Worm (Caenorhabditis elegans) whole organism, L4 larva: Measurements from ENCODE around the gene acr-3.
A peak's percentile ranks its signal among the peaks of the same experiment; 100 is the strongest.

Source experiments
- F49E8.2 ChIP-seq: sonication (generic microtip); optimal IDR thresholded peaks from 2 replicates; lab custom pipeline; 2016; ENCODE audit warnings: missing compliant biosample characterization, mild to moderate bottlenecking, missing genetic modification characterization, borderline replicate concordance
- T26A8.4 ChIP-seq: fragments of 200-800 bp; sonication (Bioruptor generic); IDR thresholded peaks from 2 replicates; pipeline ENCODE4 v1.3.6; 2022; ENCODE audit warnings: missing genetic modification characterization, missing compliant biosample characterization
- Y105C5A.15 ChIP-seq: fragments of 200-800 bp; sonication (Bioruptor generic); IDR thresholded peaks from 2 replicates; pipeline ENCODE4 v1.3.6; 2022; ENCODE audit warnings: missing genetic modification characterization, missing compliant biosample characterization
- Y5F2A.4 ChIP-seq: fragments of 200-800 bp; sonication (Bioruptor generic); optimal IDR thresholded peaks from 2 replicates; lab custom pipeline; 2018; ENCODE audit warnings: mild to moderate bottlenecking, missing genetic modification characterization, missing compliant biosample characterization
- ZK546.5 ChIP-seq, 2 experiments: sonication (generic microtip); optimal IDR thresholded peaks; 2 replicates each; lab custom pipeline; 2017; ENCODE audit warnings: missing biosample characterization in 2 of 2, missing genetic modification characterization in 2 of 2
- attf-4 ChIP-seq: sonication (generic microtip); optimal IDR thresholded peaks from 3 replicates; lab custom pipeline; 2017; ENCODE audit warnings: missing biosample characterization, missing genetic modification characterization
- ceh-20 ChIP-seq: fragments of 200-800 bp; sonication (Bioruptor generic); IDR thresholded peaks from 2 replicates; pipeline ENCODE4 v1.3.6; 2022; ENCODE audit warnings: missing genetic modification reagents, missing genetic modification characterization, missing compliant biosample characterization
- ceh-32 ChIP-seq: sonication (generic microtip); optimal IDR thresholded peaks from 2 replicates; lab custom pipeline; 2016; ENCODE audit warnings: mild to moderate bottlenecking, missing genetic modification characterization, missing compliant biosample characterization; ENCODE audit not compliant: poor library complexity
- ceh-62 ChIP-seq: sonication (generic microtip); optimal IDR thresholded peaks from 2 replicates; lab custom pipeline; 2017; ENCODE audit warnings: missing biosample characterization, missing genetic modification characterization
- ctbp-1 ChIP-seq: fragments of 200-800 bp; sonication (Bioruptor generic); IDR thresholded peaks from 2 replicates; pipeline ENCODE4 v1.3.6; 2022; ENCODE audit warnings: missing genetic modification reagents, missing genetic modification characterization, missing compliant biosample characterization
- daf-12 ChIP-seq: fragments of 150-350 bp; optimal IDR thresholded peaks from 2 replicates; lab custom pipeline; 2014; ENCODE audit warnings: missing biosample characterization, missing genetic modification reagents, missing genetic modification characterization
- daf-16 ChIP-seq, 3 experiments: sonication (generic microtip); optimal IDR thresholded peaks; 2 replicates each; lab custom pipeline; 2016 to 2017; ENCODE audit warnings: missing genetic modification characterization in 3 of 3, missing genetic modification reagents in 3 of 3, mild to moderate bottlenecking in 2 of 3, missing compliant biosample characterization in 2 of 3, missing biosample characterization in 1 of 3, moderate library complexity in 1 of 3
- daf-19 ChIP-seq: fragments of 200-800 bp; sonication (Bioruptor generic); conservative IDR thresholded peaks from 2 replicates; pipeline ENCODE4 v1.3.6; 2022; ENCODE audit warnings: missing genetic modification characterization, missing compliant biosample characterization
- dmd-6 ChIP-seq: fragments of 200-800 bp; sonication (Bioruptor generic); IDR thresholded peaks from 2 replicates; pipeline ENCODE4 v1.3.6; 2022; ENCODE audit warnings: missing genetic modification reagents, missing genetic modification characterization, missing compliant biosample characterization
- dmd-9 ChIP-seq: fragments of 200-800 bp; sonication (Bioruptor generic); IDR thresholded peaks from 2 replicates; pipeline ENCODE4 v1.3.6; 2022; ENCODE audit warnings: missing genetic modification reagents, missing genetic modification characterization, missing compliant biosample characterization
- egl-27 ChIP-seq: sonication (generic microtip); optimal IDR thresholded peaks from 3 replicates; lab custom pipeline; 2017; ENCODE audit warnings: missing biosample characterization, missing genetic modification reagents, missing genetic modification characterization
- egl-43 ChIP-seq: fragments of 200-800 bp; sonication (Bioruptor generic); IDR thresholded peaks from 2 replicates; pipeline ENCODE4 v1.3.6; 2022; ENCODE audit warnings: missing genetic modification reagents, missing genetic modification characterization, missing compliant biosample characterization
- hif-1 ChIP-seq, 2 experiments: sonication (generic microtip); optimal IDR thresholded peaks; 2 replicates each; lab custom pipeline; 2016 to 2017; ENCODE audit warnings: missing compliant biosample characterization in 2 of 2, missing genetic modification characterization in 2 of 2, missing genetic modification reagents in 2 of 2, missing genotype in 2 of 2, mild to moderate bottlenecking in 1 of 2
- hlh-30 ChIP-seq: sonication (generic microtip); optimal IDR thresholded peaks from 2 replicates; lab custom pipeline; 2017; ENCODE audit warnings: antibody characterized with exemption, mild to moderate bottlenecking, missing genetic modification characterization, missing compliant biosample characterization; ENCODE audit not compliant: insufficient read depth
- hmg-1.1 ChIP-seq: fragments of 200-800 bp; sonication (Bioruptor generic); IDR thresholded peaks from 2 replicates; pipeline ENCODE4 v1.3.6; 2022; ENCODE audit warnings: missing genetic modification reagents, missing genetic modification characterization, missing compliant biosample characterization
- jun-1 ChIP-seq: fragments of 150-350 bp; optimal IDR thresholded peaks from 2 replicates; lab custom pipeline; 2014; ENCODE audit warnings: missing biosample characterization, missing genetic modification reagents, missing genetic modification characterization
- lin-1 ChIP-seq: fragments of 200-800 bp; sonication (Bioruptor generic); IDR thresholded peaks from 2 replicates; pipeline ENCODE4 v1.3.6; 2022; ENCODE audit warnings: missing genetic modification reagents, missing genetic modification characterization, missing compliant biosample characterization
- lin-13 ChIP-seq: fragments of 150-350 bp; optimal IDR thresholded peaks from 2 replicates; lab custom pipeline; 2014; ENCODE audit warnings: missing biosample characterization, missing genetic modification reagents, missing genetic modification characterization
- lin-29 ChIP-seq: fragments of 200-800 bp; sonication (Bioruptor generic); IDR thresholded peaks from 2 replicates; pipeline ENCODE4 v1.3.6; 2022; ENCODE audit warnings: missing genetic modification reagents, missing genetic modification characterization, missing compliant biosample characterization
- lin-39 ChIP-seq: fragments of 150-350 bp; optimal IDR thresholded peaks from 2 replicates; lab custom pipeline; 2014; ENCODE audit warnings: missing biosample characterization, missing genetic modification reagents, missing genetic modification characterization
- madf-5 ChIP-seq, 2 experiments: fragments of 200-800 bp; sonication (Bioruptor generic); IDR thresholded peaks; 2 replicates each; pipeline ENCODE4 v1.3.6; 2022; ENCODE audit warnings: missing compliant biosample characterization in 2 of 2, missing genetic modification characterization in 2 of 2
- madf-9 ChIP-seq: fragments of 200-800 bp; sonication (Bioruptor generic); conservative IDR thresholded peaks from 2 replicates; pipeline ENCODE4 v1.3.6; 2022; ENCODE audit warnings: missing genetic modification reagents, missing genetic modification characterization, missing compliant biosample characterization
- mdt-29 ChIP-seq: fragments of 200-800 bp; sonication (Bioruptor generic); IDR thresholded peaks from 2 replicates; pipeline ENCODE4 v1.3.6; 2022; ENCODE audit warnings: missing genetic modification reagents, missing genetic modification characterization, missing compliant biosample characterization
- nhr-237 ChIP-seq: sonication (generic microtip); optimal IDR thresholded peaks from 2 replicates; lab custom pipeline; 2017; ENCODE audit warnings: missing biosample characterization, missing genetic modification characterization
- nhr-25 ChIP-seq: sonication (generic microtip); optimal IDR thresholded peaks from 2 replicates; lab custom pipeline; 2017; ENCODE audit warnings: missing genetic modification characterization, mild to moderate bottlenecking, missing compliant biosample characterization, antibody characterized with exemption, moderate library complexity, borderline replicate concordance; ENCODE audit not compliant: insufficient read depth
- nhr-28 ChIP-seq: fragments of 150-350 bp; optimal IDR thresholded peaks from 2 replicates; lab custom pipeline; 2014; ENCODE audit warnings: missing biosample characterization, missing genetic modification characterization
- nhr-41 ChIP-seq: fragments of 200-800 bp; sonication (Bioruptor generic); IDR thresholded peaks from 2 replicates; pipeline ENCODE4 v1.3.6; 2022; ENCODE audit warnings: missing genetic modification reagents, missing genetic modification characterization, missing compliant biosample characterization
- nhr-42 ChIP-seq: fragments of 200-800 bp; sonication (Bioruptor generic); IDR thresholded peaks from 2 replicates; pipeline ENCODE4 v1.3.6; 2022; ENCODE audit warnings: missing genetic modification characterization, missing compliant biosample characterization
- nhr-48 ChIP-seq: sonication (generic microtip); optimal IDR thresholded peaks from 2 replicates; lab custom pipeline; 2016; ENCODE audit warnings: mild to moderate bottlenecking, missing genetic modification characterization, missing compliant biosample characterization
- nhr-6 ChIP-seq: fragments of 150-350 bp; optimal IDR thresholded peaks from 2 replicates; lab custom pipeline; 2014; ENCODE audit warnings: missing biosample characterization, missing genetic modification characterization
- nhr-77 ChIP-seq: fragments of 150-350 bp; optimal IDR thresholded peaks from 2 replicates; lab custom pipeline; 2014; ENCODE audit warnings: missing biosample characterization, missing genetic modification characterization
- pqm-1 ChIP-seq: sonication (generic microtip); optimal IDR thresholded peaks from 2 replicates; lab custom pipeline; 2017; ENCODE audit warnings: missing biosample characterization, missing genetic modification characterization
- rbr-2 ChIP-seq: sonication (generic microtip); optimal IDR thresholded peaks from 2 replicates; lab custom pipeline; 2016; ENCODE audit warnings: missing genotype, missing genetic modification characterization, missing compliant biosample characterization
- saeg-2 ChIP-seq: fragments of 200-800 bp; sonication (Bioruptor generic); IDR thresholded peaks from 2 replicates; pipeline ENCODE4 v1.3.6; 2022; ENCODE audit warnings: missing genetic modification reagents, missing genetic modification characterization, missing compliant biosample characterization
- set-16 ChIP-seq: fragments of 200-800 bp; sonication (Bioruptor generic); IDR thresholded peaks from 2 replicates; pipeline ENCODE4 v1.3.6; 2022; ENCODE audit warnings: missing genetic modification reagents, missing genetic modification characterization, missing compliant biosample characterization
- snpc-1.2 ChIP-seq: fragments of 200-800 bp; sonication (Bioruptor generic); IDR thresholded peaks from 2 replicates; pipeline ENCODE4 v1.3.6; 2022; ENCODE audit warnings: missing genetic modification reagents, missing genetic modification characterization, missing compliant biosample characterization
- spr-1 ChIP-seq: sonication (generic microtip); optimal IDR thresholded peaks from 2 replicates; lab custom pipeline; 2016; ENCODE audit warnings: mild to moderate bottlenecking, missing genetic modification characterization, missing compliant biosample characterization
- spr-3 ChIP-seq: fragments of 200-800 bp; sonication (Bioruptor generic); optimal IDR thresholded peaks from 2 replicates; lab custom pipeline; 2018; ENCODE audit warnings: mild to moderate bottlenecking, missing genetic modification characterization, missing compliant biosample characterization
- tra-1 ChIP-seq: fragments of 200-800 bp; sonication (Bioruptor generic); IDR thresholded peaks from 2 replicates; pipeline ENCODE4 v1.3.6; 2022; ENCODE audit warnings: missing genetic modification reagents, missing genetic modification characterization, missing compliant biosample characterization
- unc-62 ChIP-seq, 3 experiments: fragments of 150-350 bp in 1 of 3; sonication (generic microtip); optimal IDR thresholded peaks in 2 of 3; peaks in 1 of 3; 1 replicate in 1 of 3; 2 replicates in 2 of 3; lab custom pipeline; 2014 to 2017; ENCODE audit warnings: missing biosample characterization in 3 of 3, missing genetic modification characterization in 3 of 3, missing genetic modification reagents in 3 of 3, missing genotype in 1 of 3
- vab-7 ChIP-seq: fragments of 200-800 bp; sonication (Bioruptor generic); IDR thresholded peaks from 2 replicates; pipeline ENCODE4 v1.3.6; 2022; ENCODE audit warnings: missing genetic modification reagents, missing genetic modification characterization, missing compliant biosample characterization
- zfp-3 ChIP-seq: fragments of 200-800 bp; sonication (Bioruptor generic); conservative IDR thresholded peaks from 2 replicates; pipeline ENCODE4 v1.3.6; 2022; ENCODE audit warnings: missing genetic modification reagents, missing genetic modification characterization, missing compliant biosample characterization
- zip-11 ChIP-seq: fragments of 200-800 bp; sonication (Bioruptor generic); IDR thresholded peaks from 2 replicates; pipeline ENCODE4 v1.3.6; 2022; ENCODE audit warnings: missing genetic modification characterization, missing compliant biosample characterization

Gene acr-3

DNA sequence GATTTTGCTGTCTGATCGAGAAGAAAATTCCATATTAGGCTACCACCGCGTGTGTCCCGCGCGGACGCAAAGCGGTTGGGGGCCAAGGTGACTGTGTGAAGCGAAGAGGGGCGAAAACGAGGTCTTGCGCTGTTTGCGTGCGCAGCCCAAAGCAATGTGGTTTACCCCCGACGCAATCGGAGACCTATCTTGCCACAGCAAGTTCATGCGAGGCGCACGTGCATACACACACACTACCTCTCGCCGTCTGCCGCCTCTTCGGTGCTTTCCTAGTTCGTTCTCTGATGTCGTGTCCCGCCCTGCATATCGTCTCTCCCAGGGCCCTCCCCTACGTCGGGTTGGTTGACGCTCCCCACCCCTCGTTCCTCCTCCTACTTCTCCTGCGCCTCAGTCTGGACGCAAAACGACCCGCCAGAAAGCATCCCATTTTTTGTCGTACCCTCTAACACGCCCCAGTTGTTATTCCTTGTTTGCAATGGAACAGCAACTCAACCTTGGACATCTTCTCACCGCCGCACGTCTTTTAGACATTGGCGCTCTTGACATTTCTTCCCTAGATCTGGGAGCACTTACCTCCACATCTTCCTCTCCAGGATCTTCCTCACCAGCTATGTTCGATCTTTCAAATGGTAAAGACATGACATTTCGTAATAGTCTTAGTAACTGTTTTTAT is 32.8 kb downstream of the acr-3 start, which contains the start of gene mdl-1:
mdl-1 (plus strand) TSS at position 341 of the 673 bp plus-strand sequence.
- peak; percentile 68; the same call in 1 of the 2 replicates for TF ChIP-seq lin-29 (GFP tag; lab: Robert Waterston, UW)
- peak in 1 of 2 experiments; percentile 100 for TF ChIP-seq unc-62 (GFP tag; optimal IDR thresholded peaks at IDR 0.05 in 1 of 2; lab: Kevin White, UChicago)
- no peak for TF ChIP-seq unc-62 (tag; optimal IDR thresholded peaks at IDR 0.05; lab: Kevin White, UChicago)
- peak; percentile 90 for TF ChIP-seq mdt-29 (GFP tag; lab: Robert Waterston, UW)
- peak; percentile 95 for TF ChIP-seq ceh-20 (GFP tag; lab: Robert Waterston, UW)
- no peak for TF ChIP-seq ZK546.5 (tag; optimal IDR thresholded peaks at IDR 0.05; lab: Kevin White, UChicago)
- TF ChIP-seq hmg-1.1 (GFP tag; lab: Robert Waterston, UW): peak; percentile 90
- no peak for TF ChIP-seq nhr-41 (GFP tag; lab: Robert Waterston, UW)
- peak; percentile 96 for TF ChIP-seq nhr-25 (tag; lab: Kevin White, UChicago)
- TF ChIP-seq ceh-62 (tag; lab: Kevin White, UChicago): no peak
- peak; percentile 97 for TF ChIP-seq tra-1 (GFP tag; lab: Robert Waterston, UW)
- peak; percentile 8 for TF ChIP-seq Y5F2A.4 (GFP tag; lab: Kevin White, UChicago)
- TF ChIP-seq zip-11 (GFP tag; lab: Robert Waterston, UW): no peak
- no peak for TF ChIP-seq Y105C5A.15 (GFP tag; lab: Robert Waterston, UW)
- peak; percentile 96 for TF ChIP-seq hlh-30 (tag; lab: Kevin White, UChicago)
- TF ChIP-seq nhr-237 (tag; lab: Kevin White, UChicago): peak; percentile 16
- TF ChIP-seq vab-7 (GFP tag; lab: Robert Waterston, UW): no peak
- TF ChIP-seq lin-13 (GFP tag; lab: Kevin White, UChicago): peak; percentile 82
- peak; percentile 62 for TF ChIP-seq nhr-77 (tag; lab: Kevin White, UChicago)
- peak; percentile 52 for TF ChIP-seq jun-1
- TF ChIP-seq pqm-1: peak; percentile 37
- TF ChIP-seq hif-1 (tag; optimal IDR thresholded peaks at IDR 0.05; lab: Kevin White, UChicago): peak; percentile 37 to 95
- TF ChIP-seq ctbp-1: peak; percentile 86
- no peak for TF ChIP-seq lin-39
- TF ChIP-seq nhr-48 (tag; lab: Kevin White, UChicago): peak; percentile 99
- peak; percentile 43 for TF ChIP-seq ceh-32 (tag; lab: Kevin White, UChicago)
- peak; percentile 78 for TF ChIP-seq nhr-28 (tag; lab: Kevin White, UChicago)
- TF ChIP-seq egl-43 (GFP tag; lab: Robert Waterston, UW): peak; percentile 90
- peak; percentile 99 for TF ChIP-seq dmd-6
- no peak for TF ChIP-seq daf-12 (tag; lab: Kevin White, UChicago)
- 0 out of 2 replicates have a peak, but pooled peaks have one; percentile 35 for TF ChIP-seq zfp-3 (GFP tag; lab: Robert Waterston, UW)
- TF ChIP-seq madf-5 (GFP tag; IDR thresholded peaks at IDR 0.05; lab: Robert Waterston, UW): 0 out of 4 replicates have a peak, but pooled peaks of 1 of the 2 experiments have one; percentile 45
- TF ChIP-seq T26A8.4: peak; percentile 87
- TF ChIP-seq saeg-2: peak; percentile 90
- no peak for TF ChIP-seq egl-27 (tag; lab: Kevin White, UChicago)
- TF ChIP-seq dmd-9: no peak
- peak; percentile 57 for TF ChIP-seq spr-1 (tag; lab: Kevin White, UChicago)
- peak; percentile 73 for TF ChIP-seq lin-1 (GFP tag; lab: Robert Waterston, UW)
- TF ChIP-seq nhr-6: peak; percentile 92
- TF ChIP-seq nhr-42 (GFP tag; lab: Robert Waterston, UW): peak; percentile 85
- peak; percentile 73; the same call in 1 of the 2 replicates for TF ChIP-seq daf-19
- TF ChIP-seq daf-16 (GFP tag; optimal IDR thresholded peaks at IDR 0.05; lab: Kevin White, UChicago): peak; percentile 15 to 68
- TF ChIP-seq daf-16 (tag; optimal IDR thresholded peaks at IDR 0.05; lab: Kevin White, UChicago): peak; percentile 86
- TF ChIP-seq rbr-2 (tag; lab: Kevin White, UChicago): peak; percentile 87
- no peak for TF ChIP-seq F49E8.2 (tag; lab: Kevin White, UChicago)
- peak; percentile 98 for TF ChIP-seq set-16 (GFP tag; lab: Robert Waterston, UW)
- TF ChIP-seq madf-9 (GFP tag; lab: Robert Waterston, UW): peak; percentile 67
- 0 out of 2 replicates have a peak, but pooled peaks have one; percentile 16 for TF ChIP-seq snpc-1.2
- no peak for TF ChIP-seq spr-3 (GFP tag; lab: Kevin White, UChicago)
- TF ChIP-seq attf-4: peak; percentile 35
